Worm (Caenorhabditis elegans) whole organism, L4 larva: ENCODE data around the gene cyp-35A1.

ENCODE experiments used
- hlh-30 ChIP-seq: sonication (generic microtip); optimal IDR thresholded peaks from 2 replicates; lab custom pipeline; 2017; ENCODE audit warnings: antibody characterized with exemption, mild to moderate bottlenecking, missing genetic modification characterization, missing compliant biosample characterization; ENCODE audit not compliant: insufficient read depth
- lin-13 ChIP-seq: fragments of 150-350 bp; optimal IDR thresholded peaks from 2 replicates; lab custom pipeline; 2014; ENCODE audit warnings: missing biosample characterization, missing genetic modification reagents, missing genetic modification characterization
- lin-38 ChIP-seq: fragments of 200-800 bp; sonication (Bioruptor generic); IDR thresholded peaks from 2 replicates; pipeline ENCODE4 v1.3.6; 2022; ENCODE audit warnings: missing genetic modification reagents, missing genetic modification characterization, missing compliant biosample characterization

DNA sequence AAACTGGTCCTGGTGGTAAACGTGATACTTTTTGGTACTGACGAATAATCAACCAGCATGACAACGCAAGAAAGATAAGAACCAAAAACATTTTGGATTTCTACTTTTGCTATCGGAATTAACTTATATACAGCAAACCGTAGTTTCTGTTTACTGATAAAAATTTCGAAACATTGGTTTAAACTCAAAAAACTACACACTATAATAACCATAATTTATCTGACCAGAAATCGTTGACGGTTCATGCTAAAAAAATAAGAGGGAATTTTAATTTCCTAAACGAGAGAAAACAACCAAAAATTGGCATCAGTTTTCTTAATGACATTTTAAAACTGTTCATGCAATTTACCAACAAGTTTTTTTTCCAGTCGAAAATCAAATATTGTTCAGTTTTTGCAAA is at the start of gene cyp-35A1:
- TF ChIP-seq hlh-30 (tag; lab: Kevin White, UChicago), result no peak
- TF ChIP-seq lin-13 (GFP tag; lab: Kevin White, UChicago), result no peak
- TF ChIP-seq lin-38 (GFP tag; lab: Robert Waterston, UW), result no peak
